3 worm cellular contexts compared by ENCODE assay signal in genomic region chrII:12041116-12041515, ce11.
TF ChIP-seq lines count a peak whose summit lies in the region.

No protein-coding gene starts in this region.

TF ChIP-seq in whole organism, L1 larva, 84 proteins besides CTCF, POLR2A, EP300 and RAD21:
- no peak for TF ChIP-seq skn-1 (tag; optimal IDR thresholded peaks at IDR 0.05; lab: Kevin White, UChicago)
- no peak for TF ChIP-seq efl-1 (optimal IDR thresholded peaks at IDR 0.05; lab: Kevin White, UChicago)
- peak in 1 of 2 experiments; percentile 5 for TF ChIP-seq efl-1 (GFP tag; optimal IDR thresholded peaks at IDR 0.05 in 1 of 2; lab: Kevin White, UChicago)
- no peak for TF ChIP-seq irx-1 (tag; optimal IDR thresholded peaks at IDR 0.05; lab: Kevin White, UChicago)
- no peak for TF ChIP-seq nhr-12 (tag; optimal IDR thresholded peaks at IDR 0.05; lab: Kevin White, UChicago)
- no peak for TF ChIP-seq zag-1 (tag; optimal IDR thresholded peaks at IDR 0.05; lab: Kevin White, UChicago)
- TF ChIP-seq tbx-2 (tag; optimal IDR thresholded peaks at IDR 0.05; lab: Kevin White, UChicago) = no peak
- no peak for TF ChIP-seq lin-13 (GFP tag; optimal IDR thresholded peaks at IDR 0.05; lab: Kevin White, UChicago)
- no peak for TF ChIP-seq isw-1 (GFP tag; IDR thresholded peaks at IDR 0.05; lab: Robert Waterston, UW)
- TF ChIP-seq ceh-82 (tag; optimal IDR thresholded peaks at IDR 0.05; lab: Kevin White, UChicago) = no peak
- TF ChIP-seq ceh-88 (GFP tag; IDR thresholded peaks at IDR 0.05; lab: Robert Waterston, UW) = no peak
- TF ChIP-seq sup-37 (GFP tag; optimal IDR thresholded peaks at IDR 0.05; lab: Kevin White, UChicago) = no peak
- TF ChIP-seq tlp-1 (tag; optimal IDR thresholded peaks at IDR 0.05; lab: Kevin White, UChicago) = no peak
- no peak for TF ChIP-seq ceh-90 (tag; optimal IDR thresholded peaks at IDR 0.05; lab: Kevin White, UChicago)
- peak; percentile 1 for TF ChIP-seq nhr-71 (tag; optimal IDR thresholded peaks at IDR 0.05; lab: Kevin White, UChicago)
- no peak for TF ChIP-seq nhr-237 (tag; optimal IDR thresholded peaks at IDR 0.05; lab: Kevin White, UChicago)
- no peak for TF ChIP-seq elt-3 (tag; optimal IDR thresholded peaks at IDR 0.05; lab: Kevin White, UChicago)
- no peak for TF ChIP-seq unc-30 (tag; optimal IDR thresholded peaks at IDR 0.05; lab: Kevin White, UChicago)
- no peak for TF ChIP-seq nhr-77 (tag; optimal IDR thresholded peaks at IDR 0.05; lab: Kevin White, UChicago)
- no peak for TF ChIP-seq aha-1 (tag; optimal IDR thresholded peaks at IDR 0.05; lab: Kevin White, UChicago)
- peak; percentile 33 for TF ChIP-seq dsc-1 (tag; optimal IDR thresholded peaks at IDR 0.05; lab: Kevin White, UChicago)
- TF ChIP-seq elt-2 (tag; optimal IDR thresholded peaks at IDR 0.05; lab: Kevin White, UChicago) = no peak
- TF ChIP-seq sptf-1 (tag; optimal IDR thresholded peaks at IDR 0.05; lab: Kevin White, UChicago) = no peak
- TF ChIP-seq ceh-63 (GFP tag; optimal IDR thresholded peaks at IDR 0.05; lab: Kevin White, UChicago) = no peak
- no peak for TF ChIP-seq mdl-1 (tag; optimal IDR thresholded peaks at IDR 0.05; lab: Kevin White, UChicago)

TF ChIP-seq in whole organism, L3 larva, 47 proteins besides CTCF, POLR2A, EP300 and RAD21:
- TF ChIP-seq pha-4 (tag; optimal IDR thresholded peaks at IDR 0.05; lab: Kevin White, UChicago) (peak; percentile 25), nhr-25 (tag; optimal IDR thresholded peaks at IDR 0.05; lab: Kevin White, UChicago) (no peak), nhr-12 (tag; optimal IDR thresholded peaks at IDR 0.05; lab: Kevin White, UChicago) (no peak), unc-39 (tag; optimal IDR thresholded peaks at IDR 0.05; lab: Kevin White, UChicago) (no peak), R02D3.7 (tag; optimal IDR thresholded peaks at IDR 0.05; lab: Kevin White, UChicago) (no peak), ztf-11 (tag; optimal IDR thresholded peaks at IDR 0.05; lab: Kevin White, UChicago) (no peak)

TF ChIP-seq in whole organism, L4 larva, 104 proteins besides CTCF, POLR2A, EP300 and RAD21:
- TF ChIP-seq F37D6.2 (tag; optimal IDR thresholded peaks at IDR 0.05; lab: Kevin White, UChicago) (no peak), D1046.2 (GFP tag; IDR thresholded peaks at IDR 0.05; lab: Robert Waterston, UW) (no peak), hlh-30 (tag; optimal IDR thresholded peaks at IDR 0.05; lab: Kevin White, UChicago; ENCODE audit: insufficient read depth) (peak; percentile 55), aha-1 (tag; lab: Kevin White, UChicago) (peak; percentile 95), ceh-44 (GFP tag; IDR thresholded peaks at IDR 0.05; lab: Robert Waterston, UW) (no peak)
TF ChIP-seq in whole organism, L4 larva: peak in this region for 2.

Comparison
In these comparisons a context has a peak if more than half of its experiments do, and no peak if none do; other contexts are left out.
1. Of the 29 proteins assayed by ChIP-seq in both whole organism, L4 larva and whole organism, L1 larva: peak only in whole organism, L4 larva: aha-1; only in whole organism, L1 larva: none; in both: none; in neither: 28.